Fruit fly (Drosophila melanogaster) whole organism, embryonic: ENCODE data around the gene CG9782.

Source experiments
- Antp ChIP-seq: fragments of 200-800 bp; sonication (Bioruptor generic); optimal IDR thresholded peaks from 3 replicates; lab custom pipeline; 2016; ENCODE audit warnings: missing biosample characterization, missing genetic modification characterization
- Atf6 ChIP-seq: fragments of 200-800 bp; sonication (Bioruptor generic); IDR thresholded peaks from 2 replicates; pipeline ENCODE4 v1.3.6; 2022; ENCODE audit warnings: missing biosample characterization, missing genetic modification characterization
- CG10147 ChIP-seq: fragments of 200-800 bp; sonication (Bioruptor generic); optimal IDR thresholded peaks from 2 replicates; lab custom pipeline; 2019; ENCODE audit warnings: missing biosample characterization, mild to moderate bottlenecking, missing genetic modification characterization, moderate library complexity
- CG10565 ChIP-seq: fragments of 200-800 bp; sonication (Bioruptor generic); optimal IDR thresholded peaks from 3 replicates; lab custom pipeline; 2016; ENCODE audit warnings: missing biosample characterization, mild to moderate bottlenecking, missing genetic modification characterization
- CG11085 ChIP-seq: fragments of 200-800 bp; sonication (Bioruptor generic); IDR thresholded peaks from 2 replicates; pipeline ENCODE4 v1.3.6; 2022; ENCODE audit warnings: missing biosample characterization, missing genetic modification characterization
- CG13624 ChIP-seq: fragments of 200-800 bp; sonication (Bioruptor generic); optimal IDR thresholded peaks from 2 replicates; lab custom pipeline; 2016; ENCODE audit warnings: missing biosample characterization, missing genetic modification characterization
- CG15696 ChIP-seq: fragments of 200-800 bp; sonication (Bioruptor generic); optimal IDR thresholded peaks from 2 replicates; lab custom pipeline; 2019; ENCODE audit warnings: missing biosample characterization, mild to moderate bottlenecking, missing genetic modification characterization, moderate library complexity
- CG16779 ChIP-seq: fragments of 200-800 bp; sonication (Bioruptor generic); IDR thresholded peaks from 2 replicates; pipeline ENCODE4 v1.3.6; 2022; ENCODE audit warnings: missing biosample characterization, missing genetic modification characterization
- CG17186 ChIP-seq: fragments of 200-800 bp; sonication (Bioruptor generic); optimal IDR thresholded peaks from 3 replicates; lab custom pipeline; 2017; ENCODE audit warnings: missing biosample characterization, missing genetic modification reagents, missing genetic modification characterization
- CG18476 ChIP-seq: fragments of 200-800 bp; sonication (Bioruptor generic); optimal IDR thresholded peaks from 2 replicates; lab custom pipeline; 2016; ENCODE audit warnings: missing biosample characterization, mild to moderate bottlenecking, missing genetic modification characterization
- CG2875 ChIP-seq: fragments of 200-800 bp; sonication (Bioruptor generic); optimal IDR thresholded peaks from 2 replicates; lab custom pipeline; 2017; ENCODE audit warnings: missing biosample characterization, mild to moderate bottlenecking, missing genetic modification characterization, missing genetic modification reagents
- CG31441 ChIP-seq: fragments of 200-800 bp; sonication (Bioruptor generic); IDR thresholded peaks from 2 replicates; pipeline ENCODE4 v1.3.6; 2022; ENCODE audit warnings: missing biosample characterization, missing genetic modification characterization
- CG3163 ChIP-seq: fragments of 200-800 bp; sonication (Bioruptor generic); optimal IDR thresholded peaks from 3 replicates; lab custom pipeline; 2016; ENCODE audit warnings: missing biosample characterization, missing genetic modification characterization
- CG33557 ChIP-seq: fragments of 200-800 bp; sonication (Bioruptor generic); optimal IDR thresholded peaks from 2 replicates; lab custom pipeline; 2019; ENCODE audit warnings: missing biosample characterization, mild to moderate bottlenecking, missing genetic modification characterization, moderate library complexity
- CG34376 ChIP-seq: fragments of 200-800 bp; sonication (Bioruptor generic); optimal IDR thresholded peaks from 2 replicates; lab custom pipeline; 2018; ENCODE audit warnings: missing biosample characterization, mild to moderate bottlenecking, missing genetic modification characterization
- CG42726 ChIP-seq: fragments of 200-800 bp; sonication (Bioruptor generic); IDR thresholded peaks from 2 replicates; pipeline ENCODE4 v1.3.6; 2022; ENCODE audit warnings: missing biosample characterization, missing genetic modification characterization; ENCODE audit not compliant: partially characterized antibody
- CG4328 ChIP-seq: fragments of 200-800 bp; sonication (Bioruptor generic); optimal IDR thresholded peaks from 3 replicates; lab custom pipeline; 2017; ENCODE audit warnings: missing biosample characterization, missing genetic modification reagents, missing genetic modification characterization
- CG9797 ChIP-seq: fragments of 200-800 bp; sonication (Bioruptor generic); optimal IDR thresholded peaks from 3 replicates; lab custom pipeline; 2018; ENCODE audit warnings: missing biosample characterization, mild to moderate bottlenecking, missing genetic modification characterization
- CG9932 ChIP-seq: fragments of 200-800 bp; sonication (Bioruptor generic); IDR thresholded peaks from 2 replicates; pipeline ENCODE4 v1.3.6; 2022; ENCODE audit warnings: missing biosample characterization, missing genetic modification characterization
- Chrac-16 ChIP-seq: fragments of 200-800 bp; sonication (Bioruptor generic); optimal IDR thresholded peaks from 3 replicates; lab custom pipeline; 2016; ENCODE audit warnings: missing biosample characterization, missing genetic modification characterization
- Doc3 ChIP-seq: fragments of 200-800 bp; sonication (Bioruptor generic); IDR thresholded peaks from 3 replicates; pipeline ENCODE4 v1.3.6; 2022; ENCODE audit warnings: missing biosample characterization, missing genetic modification characterization; ENCODE audit not compliant: partially characterized antibody
- Hr78 ChIP-seq, 2 experiments: fragments of 200-800 bp in 1 of 2; fragments of >200 bp in 1 of 2; sonication (Bioruptor generic) in 1 of 2; optimal IDR thresholded peaks; 2 replicates each; lab custom pipeline; 2017 to 2019; ENCODE audit warnings: missing biosample characterization in 2 of 2, missing genetic modification characterization in 2 of 2, mild to moderate bottlenecking in 1 of 2, moderate library complexity in 1 of 2
- Jarid2 ChIP-seq: fragments of 200-800 bp; sonication (Bioruptor generic); optimal IDR thresholded peaks from 3 replicates; lab custom pipeline; 2017; ENCODE audit warnings: mild to moderate bottlenecking, missing biosample characterization, missing genetic modification reagents, missing genetic modification characterization
- Max ChIP-seq: fragments of 200-800 bp; sonication (Bioruptor generic); optimal IDR thresholded peaks from 2 replicates; lab custom pipeline; 2016; ENCODE audit warnings: missing biosample characterization, mild to moderate bottlenecking, missing genetic modification characterization
- Ravus ChIP-seq: fragments of 200-800 bp; sonication (Bioruptor generic); IDR thresholded peaks from 2 replicates; pipeline ENCODE4 v1.3.6; 2022; ENCODE audit warnings: missing biosample characterization, missing genetic modification characterization
- Xbp1 ChIP-seq: fragments of 200-800 bp; sonication (Bioruptor generic); optimal IDR thresholded peaks from 3 replicates; lab custom pipeline; 2016; ENCODE audit warnings: missing biosample characterization, mild to moderate bottlenecking, missing genetic modification characterization
- Xrp1 ChIP-seq: fragments of 200-800 bp; sonication (Bioruptor generic); IDR thresholded peaks from 2 replicates; pipeline ENCODE4 v1.3.6; 2022; ENCODE audit warnings: missing biosample characterization, missing genetic modification characterization
- ara ChIP-seq: fragments of 200-800 bp; sonication (Bioruptor generic); IDR thresholded peaks from 2 replicates; pipeline ENCODE4 v1.3.6; 2022; ENCODE audit warnings: missing biosample characterization, missing genetic modification characterization
- bowl ChIP-seq: fragments of 200-800 bp; sonication (Bioruptor generic); IDR thresholded peaks from 2 replicates; pipeline ENCODE4 v1.3.6; 2022; ENCODE audit warnings: missing biosample characterization, missing genetic modification characterization
- da ChIP-seq: fragments of 200-800 bp; sonication (Bioruptor generic); optimal IDR thresholded peaks from 2 replicates; lab custom pipeline; 2016; ENCODE audit warnings: missing biosample characterization, missing genetic modification characterization
- dmrt11E ChIP-seq: fragments of 200-800 bp; sonication (Bioruptor generic); optimal IDR thresholded peaks from 3 replicates; lab custom pipeline; 2018; ENCODE audit warnings: missing biosample characterization, mild to moderate bottlenecking, missing genetic modification characterization, moderate library complexity
- esg ChIP-seq: fragments of 200-800 bp; sonication (Bioruptor generic); conservative IDR thresholded peaks from 2 replicates; pipeline ENCODE4 v1.3.6; 2022; ENCODE audit warnings: missing biosample characterization, missing genetic modification characterization
- fd102C ChIP-seq: fragments of 200-800 bp; sonication (Bioruptor generic); optimal IDR thresholded peaks from 2 replicates; lab custom pipeline; 2018; ENCODE audit warnings: missing biosample characterization, mild to moderate bottlenecking, missing genetic modification characterization, moderate library complexity
- gcm ChIP-seq: fragments of 200-800 bp; sonication (Bioruptor generic); optimal IDR thresholded peaks from 2 replicates; lab custom pipeline; 2019; ENCODE audit warnings: missing biosample characterization, mild to moderate bottlenecking, missing genetic modification characterization, moderate library complexity
- gem ChIP-seq: fragments of 200-800 bp; sonication (Bioruptor generic); optimal IDR thresholded peaks from 2 replicates; lab custom pipeline; 2019; ENCODE audit warnings: missing biosample characterization, mild to moderate bottlenecking, missing genetic modification characterization, moderate library complexity
- grn ChIP-seq: fragments of 200-800 bp; sonication (Bioruptor generic); optimal IDR thresholded peaks from 3 replicates; lab custom pipeline; 2017; ENCODE audit warnings: missing biosample characterization, missing genetic modification characterization
- gt ChIP-seq: fragments of 200-800 bp; sonication (Bioruptor generic); IDR thresholded peaks from 2 replicates; pipeline ENCODE4 v1.3.6; 2022; ENCODE audit warnings: missing biosample characterization, missing genetic modification characterization
- ham ChIP-seq: fragments of 200-800 bp; sonication (Bioruptor generic); IDR thresholded peaks from 2 replicates; pipeline ENCODE4 v1.3.6; 2022; ENCODE audit warnings: missing biosample characterization, missing genetic modification characterization
- her ChIP-seq: fragments of 200-800 bp; sonication (Bioruptor generic); optimal IDR thresholded peaks from 2 replicates; lab custom pipeline; 2016; ENCODE audit warnings: missing biosample characterization, missing genetic modification characterization
- ken ChIP-seq: fragments of 200-800 bp; sonication (Bioruptor generic); IDR thresholded peaks from 3 replicates; pipeline ENCODE4 v1.3.6; 2022; ENCODE audit warnings: missing biosample characterization, missing genetic modification characterization
- lmd ChIP-seq: fragments of 200-800 bp; sonication (Bioruptor generic); IDR thresholded peaks from 2 replicates; pipeline ENCODE4 v1.3.6; 2022; ENCODE audit warnings: missing biosample characterization, missing genetic modification characterization
- mam ChIP-seq: fragments of 200-800 bp; sonication (Bioruptor generic); optimal IDR thresholded peaks from 3 replicates; lab custom pipeline; 2016; ENCODE audit warnings: missing biosample characterization, missing genetic modification characterization
- p53 ChIP-seq: fragments of 200-800 bp; sonication (Bioruptor generic); optimal IDR thresholded peaks from 2 replicates; lab custom pipeline; 2016; ENCODE audit warnings: missing biosample characterization, missing genetic modification characterization
- scrt ChIP-seq: fragments of 200-800 bp; sonication (Bioruptor generic); optimal IDR thresholded peaks from 2 replicates; lab custom pipeline; 2018; ENCODE audit warnings: missing biosample characterization, mild to moderate bottlenecking, missing genetic modification characterization, moderate library complexity
- sens ChIP-seq: fragments of 200-800 bp; sonication (Bioruptor generic); peaks from one replicate; lab custom pipeline; 2016; ENCODE audit warnings: missing biosample characterization, missing genetic modification characterization
- sima ChIP-seq: fragments of 200-800 bp; sonication (Bioruptor generic); optimal IDR thresholded peaks from 2 replicates; lab custom pipeline; 2016; ENCODE audit warnings: missing biosample characterization, missing genetic modification characterization
- slbo ChIP-seq: fragments of 200-800 bp; sonication (Bioruptor generic); IDR thresholded peaks from 2 replicates; pipeline ENCODE4 v1.3.6; 2022; ENCODE audit warnings: missing biosample characterization, missing genetic modification characterization
- slou ChIP-seq: fragments of 200-800 bp; sonication (Bioruptor generic); optimal IDR thresholded peaks from 3 replicates; lab custom pipeline; 2016; ENCODE audit warnings: missing biosample characterization, missing genetic modification characterization
- sqz ChIP-seq: fragments of 200-800 bp; sonication (Bioruptor generic); optimal IDR thresholded peaks from 3 replicates; lab custom pipeline; 2018; ENCODE audit warnings: missing biosample characterization, mild to moderate bottlenecking, missing genetic modification characterization
- usp ChIP-seq: fragments of >200 bp; optimal IDR thresholded peaks from 2 replicates; lab custom pipeline; 2017; ENCODE audit warnings: missing biosample characterization, missing genetic modification characterization
- wdn ChIP-seq: fragments of 200-800 bp; sonication (Bioruptor generic); IDR thresholded peaks from 2 replicates; pipeline ENCODE4 v1.3.6; 2022; ENCODE audit warnings: missing biosample characterization, missing genetic modification characterization

Gene CG9782

DNA sequence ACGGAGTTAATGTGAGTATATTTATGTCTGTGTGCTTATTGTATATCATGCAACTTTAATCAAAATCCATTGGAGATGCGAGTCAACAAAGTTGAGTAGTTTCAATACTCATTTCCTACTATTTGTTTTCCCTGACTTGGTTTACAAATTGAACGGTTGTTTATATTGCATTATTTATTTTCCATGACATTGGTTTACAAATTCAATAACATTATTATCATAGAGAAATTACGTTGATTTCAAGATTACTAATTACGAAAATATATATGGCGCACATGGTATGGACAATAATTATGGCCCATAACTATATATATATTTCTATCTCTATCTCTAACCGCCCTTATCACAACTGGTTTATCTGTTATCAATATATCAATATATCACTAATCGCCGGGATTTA is 39.2 kb upstream of the CG9782 start:
- TF ChIP-seq sqz (GFP tag; lab: Kevin White, UChicago) (no peak), bowl (GFP tag; lab: Robert Waterston, UW) (no peak), wdn (GFP tag; lab: Robert Waterston, UW) (no peak), CG15696 (tag; lab: Kevin White, UChicago) (peak; percentile 53), p53 (GFP tag; lab: Kevin White, UChicago) (no peak), sens (GFP tag; lab: Kevin White, UChicago) (peak; percentile 53), dmrt11E (tag; lab: Kevin White, UChicago) (peak; percentile 22), CG33557 (GFP tag; lab: Kevin White, UChicago) (peak; percentile 5), lmd (GFP tag; lab: Robert Waterston, UW) (no peak), ken (no peak), her (GFP tag; lab: Kevin White, UChicago) (no peak), Xrp1 (GFP tag; lab: Robert Waterston, UW) (0 out of 2 replicates have a peak, but pooled peaks have one; percentile 8), CG2875 (GFP tag; lab: Kevin White, UChicago) (no peak), CG9932 (no peak), CG11085 (GFP tag; lab: Robert Waterston, UW) (no peak)

DNA sequence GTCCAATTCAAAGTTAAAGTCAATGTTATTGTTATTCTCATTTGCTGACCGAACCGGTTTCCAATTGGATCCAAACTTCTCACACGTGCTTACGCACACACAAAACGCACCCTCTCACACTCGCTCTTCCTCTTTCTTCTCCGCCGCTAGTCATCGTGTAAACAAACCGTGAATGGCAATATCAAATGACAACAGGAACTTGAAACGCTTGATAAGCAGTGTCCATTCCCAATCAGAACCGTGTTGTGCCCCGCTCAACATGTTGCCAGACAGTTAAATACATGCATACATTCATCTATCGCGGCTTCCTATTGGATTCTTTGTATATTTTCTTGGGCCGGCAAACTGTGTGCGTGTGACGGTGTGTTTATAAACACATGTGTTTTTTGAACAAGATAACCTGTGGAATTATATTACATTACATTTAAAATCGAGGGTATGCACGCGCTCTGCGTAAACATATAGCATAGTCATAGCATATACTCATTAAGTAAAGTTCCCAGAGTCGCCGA is 34.4 kb upstream of the CG9782 start:
- no peak for TF ChIP-seq fd102C (GFP tag; lab: Kevin White, UChicago)
- no peak for TF ChIP-seq Chrac-16 (GFP tag; lab: Kevin White, UChicago)
- no peak for TF ChIP-seq esg
- no peak for TF ChIP-seq mam (GFP tag; lab: Kevin White, UChicago)
- no peak for TF ChIP-seq CG17186 (GFP tag; lab: Kevin White, UChicago)
- TF ChIP-seq Ravus (GFP tag; lab: Robert Waterston, UW) = no peak
- no peak for TF ChIP-seq scrt (GFP tag; lab: Kevin White, UChicago)
- TF ChIP-seq slbo (GFP tag; lab: Robert Waterston, UW) = no peak
- TF ChIP-seq ara (GFP tag; lab: Robert Waterston, UW) = 0 out of 2 replicates have a peak, but pooled peaks have one; percentile 38
- TF ChIP-seq CG18476 = no peak
- no peak for TF ChIP-seq Jarid2
- TF ChIP-seq CG13624 (GFP tag; lab: Kevin White, UChicago) = no peak
- TF ChIP-seq CG9797 (GFP tag; lab: Kevin White, UChicago) = no peak
- TF ChIP-seq CG10565 = no peak
- TF ChIP-seq Doc3 (GFP tag; lab: Robert Waterston, UW) = no peak
- no peak for TF ChIP-seq slou (GFP tag; lab: Kevin White, UChicago)
- TF ChIP-seq grn (GFP tag; lab: Kevin White, UChicago) = peak; percentile 64
- no peak for TF ChIP-seq sima (GFP tag; lab: Kevin White, UChicago)
- TF ChIP-seq CG10147 (GFP tag; lab: Kevin White, UChicago) = no peak
- no peak for TF ChIP-seq da (GFP tag; lab: Kevin White, UChicago)
- TF ChIP-seq gem (tag; lab: Kevin White, UChicago) = no peak
- no peak for TF ChIP-seq usp (GFP tag; lab: Kevin White, UChicago)
- TF ChIP-seq CG31441 (GFP tag; lab: Robert Waterston, UW) = no peak
- no peak for TF ChIP-seq ham (GFP tag; lab: Robert Waterston, UW)
- no peak for TF ChIP-seq Xbp1 (GFP tag; lab: Kevin White, UChicago)
- no peak for TF ChIP-seq Atf6 (GFP tag; lab: Robert Waterston, UW)
- no peak for TF ChIP-seq CG3163 (GFP tag; lab: Kevin White, UChicago)
- no peak for TF ChIP-seq CG42726
- TF ChIP-seq gt (GFP tag; lab: Robert Waterston, UW) = no peak
- TF ChIP-seq gcm = no peak
- no peak for TF ChIP-seq Hr78 (GFP tag; optimal IDR thresholded peaks at IDR 0.05; lab: Kevin White, UChicago)
- TF ChIP-seq Antp (GFP tag; lab: Kevin White, UChicago) = no peak
- peak; percentile 7 for TF ChIP-seq Max (GFP tag; lab: Kevin White, UChicago)
- no peak for TF ChIP-seq CG4328 (GFP tag; lab: Kevin White, UChicago)
- TF ChIP-seq CG34376 (GFP tag; lab: Kevin White, UChicago) = peak; percentile 83
- no peak for TF ChIP-seq CG16779 (GFP tag; lab: Robert Waterston, UW)
